Worm (Caenorhabditis elegans) whole organism, midembryonic: ENCODE measurements around the gene F37B4.15.

ENCODE experiments used
- T22C8.4 ChIP-seq: fragments of 200-800 bp; sonication (Bioruptor generic); IDR thresholded peaks from 2 replicates; pipeline ENCODE4 v1.3.6; 2022; ENCODE audit warnings: missing genetic modification characterization, missing compliant biosample characterization
- cog-1 ChIP-seq: sonication (generic microtip); optimal IDR thresholded peaks from 2 replicates; lab custom pipeline; 2016; ENCODE audit warnings: missing genetic modification characterization, missing compliant biosample characterization
- flt-1 ChIP-seq: fragments of 200-800 bp; sonication (Bioruptor generic); IDR thresholded peaks from 2 replicates; pipeline ENCODE4 v1.3.6; 2022; ENCODE audit warnings: missing genetic modification characterization, missing compliant biosample characterization
- klf-2 ChIP-seq: fragments of 200-800 bp; sonication (Bioruptor generic); conservative IDR thresholded peaks from 2 replicates; pipeline ENCODE4 v1.3.6; 2022; ENCODE audit warnings: missing genetic modification reagents, missing genetic modification characterization, missing compliant biosample characterization
- med-1 ChIP-seq: sonication (generic microtip); optimal IDR thresholded peaks from 2 replicates; lab custom pipeline; 2017; ENCODE audit warnings: missing genetic modification characterization, mild to moderate bottlenecking, missing compliant biosample characterization, antibody characterized with exemption, missing genetic modification reagents; ENCODE audit not compliant: insufficient read depth
- tab-1 ChIP-seq: fragments of 200-800 bp; sonication (Bioruptor generic); IDR thresholded peaks from 2 replicates; pipeline ENCODE4 v1.3.6; 2022; ENCODE audit warnings: missing genetic modification characterization, missing compliant biosample characterization
- ztf-23 ChIP-seq: fragments of 200-800 bp; sonication (Bioruptor generic); IDR thresholded peaks from 2 replicates; pipeline ENCODE4 v1.3.6; 2022; ENCODE audit warnings: missing genetic modification reagents, missing genetic modification characterization, missing compliant biosample characterization
- ztf-29 ChIP-seq: fragments of 200-800 bp; sonication (Bioruptor generic); IDR thresholded peaks from 2 replicates; pipeline ENCODE4 v1.3.6; 2022; ENCODE audit warnings: missing genetic modification reagents, missing genetic modification characterization, missing compliant biosample characterization

- TF ChIP-seq klf-2 (GFP tag; lab: Robert Waterston, UW) (no peak), ztf-23 (GFP tag; lab: Robert Waterston, UW) (no peak), med-1 (GFP tag; lab: Kevin White, UChicago) (no peak), tab-1 (no peak), T22C8.4 (GFP tag; lab: Robert Waterston, UW) (no peak), flt-1 (GFP tag; lab: Robert Waterston, UW) (no peak), ztf-29 (GFP tag; lab: Robert Waterston, UW) (no peak), cog-1 (no peak)
Measured at ce11 chrV:2855473-2855872, 36.6 kb upstream of the F37B4.15 start, which contains the start of gene srj-57.
